Worm (Caenorhabditis elegans) whole organism, late embryonic: ENCODE measurements around the gene lgc-16.

Experiments
- C08G9.2 ChIP-seq: sonication (generic microtip); optimal IDR thresholded peaks from 2 replicates; lab custom pipeline; 2016; ENCODE audit warnings: mild to moderate bottlenecking, missing genetic modification characterization, moderate library complexity, missing compliant biosample characterization
- C38D4.7 ChIP-seq: fragments of 200-800 bp; sonication (Bioruptor generic); optimal IDR thresholded peaks from 2 replicates; lab custom pipeline; 2018; ENCODE audit warnings: mild to moderate bottlenecking, missing genetic modification characterization, moderate library complexity, missing compliant biosample characterization
- K02D7.2 ChIP-seq: sonication (generic microtip); optimal IDR thresholded peaks from 2 replicates; lab custom pipeline; 2017; ENCODE audit warnings: mild to moderate bottlenecking, missing genetic modification characterization, missing compliant biosample characterization
- K09A11.1 ChIP-seq: sonication (generic microtip); optimal IDR thresholded peaks from 2 replicates; lab custom pipeline; 2017; ENCODE audit warnings: antibody characterized with exemption, mild to moderate bottlenecking, missing genetic modification characterization, missing compliant biosample characterization; ENCODE audit not compliant: insufficient read depth
- T23F11.4 ChIP-seq: fragments of 200-800 bp; sonication (Bioruptor generic); optimal IDR thresholded peaks from 2 replicates; lab custom pipeline; 2018; ENCODE audit warnings: mild to moderate bottlenecking, missing genetic modification characterization, missing compliant biosample characterization
- ahr-1 ChIP-seq: sonication (generic microtip); optimal IDR thresholded peaks from 2 replicates; lab custom pipeline; 2016; ENCODE audit warnings: missing genetic modification characterization, missing compliant biosample characterization
- ceh-18 ChIP-seq: sonication (generic microtip); optimal IDR thresholded peaks from 2 replicates; lab custom pipeline; 2016; ENCODE audit warnings: missing genetic modification characterization, missing compliant biosample characterization
- ceh-19 ChIP-seq: fragments of 200-800 bp; sonication (Bioruptor generic); optimal IDR thresholded peaks from 2 replicates; lab custom pipeline; 2018; ENCODE audit warnings: mild to moderate bottlenecking, missing genetic modification characterization, missing compliant biosample characterization
- ceh-2 ChIP-seq: sonication (generic microtip); optimal IDR thresholded peaks from 2 replicates; lab custom pipeline; 2016; ENCODE audit warnings: missing genotype, missing genetic modification characterization, missing compliant biosample characterization
- ceh-22 ChIP-seq: sonication (generic microtip); optimal IDR thresholded peaks from 2 replicates; lab custom pipeline; 2017; ENCODE audit warnings: missing biosample characterization, missing genetic modification characterization
- ceh-31 ChIP-seq: sonication (generic microtip); optimal IDR thresholded peaks from 2 replicates; lab custom pipeline; 2016; ENCODE audit warnings: missing genetic modification characterization, missing compliant biosample characterization
- ceh-9 ChIP-seq: sonication (generic microtip); optimal IDR thresholded peaks from 2 replicates; lab custom pipeline; 2016; ENCODE audit warnings: mild to moderate bottlenecking, missing genetic modification characterization, inconsistent platforms, missing compliant biosample characterization
- dmd-4 ChIP-seq: sonication (generic microtip); optimal IDR thresholded peaks from 2 replicates; lab custom pipeline; 2016; ENCODE audit warnings: borderline replicate concordance, missing genetic modification characterization, missing compliant biosample characterization
- elt-2 ChIP-seq: sonication (generic microtip); optimal IDR thresholded peaks from 2 replicates; lab custom pipeline; 2016; ENCODE audit warnings: missing genetic modification reagents, missing genetic modification characterization, missing compliant biosample characterization
- elt-4 ChIP-seq: sonication (generic microtip); optimal IDR thresholded peaks from 2 replicates; lab custom pipeline; 2016; ENCODE audit warnings: missing genetic modification characterization, missing compliant biosample characterization
- ets-4 ChIP-seq: sonication (generic microtip); optimal IDR thresholded peaks from 2 replicates; lab custom pipeline; 2016; ENCODE audit warnings: missing genetic modification characterization, missing compliant biosample characterization
- eyg-1 ChIP-seq: sonication (generic microtip); optimal IDR thresholded peaks from 2 replicates; lab custom pipeline; 2016; ENCODE audit warnings: missing genotype, missing genetic modification characterization, missing compliant biosample characterization
- fax-1 ChIP-seq: sonication (generic microtip); optimal IDR thresholded peaks from 2 replicates; lab custom pipeline; 2016; ENCODE audit warnings: missing genotype, missing genetic modification characterization, missing compliant biosample characterization
- fkh-10 ChIP-seq: fragments of 150-350 bp; optimal IDR thresholded peaks from 2 replicates; lab custom pipeline; 2014; ENCODE audit warnings: missing biosample characterization, missing genetic modification reagents, missing genetic modification characterization
- gmeb-2 ChIP-seq: sonication (generic microtip); optimal IDR thresholded peaks from 2 replicates; lab custom pipeline; 2016; ENCODE audit warnings: missing genetic modification characterization, inconsistent platforms, missing compliant biosample characterization
- hlh-15 ChIP-seq: sonication (generic microtip); optimal IDR thresholded peaks from 2 replicates; lab custom pipeline; 2016; ENCODE audit warnings: missing genetic modification characterization, missing compliant biosample characterization
- hlh-30 ChIP-seq: sonication (generic microtip); optimal IDR thresholded peaks from 2 replicates; lab custom pipeline; 2017; ENCODE audit warnings: antibody characterized with exemption, missing genetic modification characterization, missing compliant biosample characterization; ENCODE audit not compliant: insufficient read depth
- hlh-6 ChIP-seq: sonication (generic microtip); optimal IDR thresholded peaks from 2 replicates; lab custom pipeline; 2016; ENCODE audit warnings: missing genotype, missing genetic modification characterization, missing compliant biosample characterization
- hlh-8 ChIP-seq: sonication (generic microtip); optimal IDR thresholded peaks from 2 replicates; lab custom pipeline; 2016; ENCODE audit warnings: missing genotype, missing genetic modification characterization, missing compliant biosample characterization
- madf-2 ChIP-seq: sonication (generic microtip); optimal IDR thresholded peaks from 2 replicates; lab custom pipeline; 2017; ENCODE audit warnings: missing genetic modification characterization, missing compliant biosample characterization
- nfya-1 ChIP-seq: sonication (generic microtip); optimal IDR thresholded peaks from 2 replicates; lab custom pipeline; 2017; ENCODE audit warnings: missing genetic modification characterization, mild to moderate bottlenecking, missing compliant biosample characterization, antibody characterized with exemption, moderate library complexity
- nhr-11 ChIP-seq: fragments of 150-350 bp; optimal IDR thresholded peaks from 2 replicates; lab custom pipeline; 2014; ENCODE audit warnings: missing biosample characterization, missing genetic modification characterization
- nhr-232 ChIP-seq: sonication (generic microtip); optimal IDR thresholded peaks from 2 replicates; lab custom pipeline; 2016; ENCODE audit warnings: missing genetic modification characterization, missing compliant biosample characterization
- npax-4 ChIP-seq: sonication (generic microtip); optimal IDR thresholded peaks from 2 replicates; lab custom pipeline; 2016; ENCODE audit warnings: missing genetic modification characterization, missing compliant biosample characterization
- odd-2 ChIP-seq: sonication (generic microtip); optimal IDR thresholded peaks from 2 replicates; lab custom pipeline; 2017; ENCODE audit warnings: antibody characterized with exemption, mild to moderate bottlenecking, missing genetic modification characterization, missing compliant biosample characterization
- pag-3 ChIP-seq: sonication (generic microtip); optimal IDR thresholded peaks from 2 replicates; lab custom pipeline; 2016; ENCODE audit warnings: missing compliant biosample characterization, missing genetic modification characterization, borderline replicate concordance
- pat-9 ChIP-seq: fragments of 200-800 bp; sonication (Bioruptor generic); optimal IDR thresholded peaks from 2 replicates; lab custom pipeline; 2018; ENCODE audit warnings: mild to moderate bottlenecking, missing genetic modification characterization, moderate library complexity, missing compliant biosample characterization
- pax-1 ChIP-seq: fragments of 150-350 bp; optimal IDR thresholded peaks from 2 replicates; lab custom pipeline; 2014; ENCODE audit warnings: missing biosample characterization, missing genetic modification characterization
- pqm-1 ChIP-seq: sonication (generic microtip); optimal IDR thresholded peaks from 2 replicates; lab custom pipeline; 2016; ENCODE audit warnings: missing genetic modification characterization, missing compliant biosample characterization
- pros-1 ChIP-seq: fragments of 150-350 bp; optimal IDR thresholded peaks from 2 replicates; lab custom pipeline; 2014; ENCODE audit warnings: missing biosample characterization, missing genetic modification reagents, missing genetic modification characterization
- rnt-1 ChIP-seq: sonication (generic microtip); optimal IDR thresholded peaks from 2 replicates; lab custom pipeline; 2016; ENCODE audit warnings: missing genetic modification characterization, missing compliant biosample characterization
- sox-4 ChIP-seq: sonication (generic microtip); optimal IDR thresholded peaks from 2 replicates; lab custom pipeline; 2017; ENCODE audit warnings: mild to moderate bottlenecking, missing genetic modification characterization, inconsistent platforms, missing compliant biosample characterization
- syd-9 ChIP-seq: sonication (generic microtip); optimal IDR thresholded peaks from 2 replicates; lab custom pipeline; 2016; ENCODE audit warnings: mild to moderate bottlenecking, missing genetic modification characterization, moderate library complexity, missing compliant biosample characterization
- ttx-3 ChIP-seq: sonication (generic microtip); optimal IDR thresholded peaks from 2 replicates; lab custom pipeline; 2016; ENCODE audit warnings: missing genetic modification reagents, missing genetic modification characterization, missing compliant biosample characterization
- unc-3 ChIP-seq, 2 experiments: fragments of 200-800 bp in 1 of 2; sonication (Bioruptor generic) in 1 of 2; sonication (generic microtip) in 1 of 2; conservative IDR thresholded peaks in 1 of 2; optimal IDR thresholded peaks in 1 of 2; 2 replicates each; pipeline versions ENCODE4 v1.3.6 to Lab custom; 2016 to 2022; ENCODE audit warnings: missing compliant biosample characterization in 2 of 2, missing genetic modification characterization in 2 of 2, missing genetic modification reagents in 1 of 2
- unc-55 ChIP-seq: sonication (generic microtip); optimal IDR thresholded peaks from 2 replicates; lab custom pipeline; 2017; ENCODE audit warnings: missing biosample characterization, missing genetic modification reagents, missing genetic modification characterization
- unc-86 ChIP-seq: sonication (generic microtip); optimal IDR thresholded peaks from 2 replicates; lab custom pipeline; 2016; ENCODE audit warnings: missing genetic modification characterization, missing compliant biosample characterization
- ztf-16 ChIP-seq: sonication (generic microtip); optimal IDR thresholded peaks from 2 replicates; lab custom pipeline; 2017; ENCODE audit warnings: missing genetic modification characterization, missing compliant biosample characterization

Gene lgc-16

DNA sequence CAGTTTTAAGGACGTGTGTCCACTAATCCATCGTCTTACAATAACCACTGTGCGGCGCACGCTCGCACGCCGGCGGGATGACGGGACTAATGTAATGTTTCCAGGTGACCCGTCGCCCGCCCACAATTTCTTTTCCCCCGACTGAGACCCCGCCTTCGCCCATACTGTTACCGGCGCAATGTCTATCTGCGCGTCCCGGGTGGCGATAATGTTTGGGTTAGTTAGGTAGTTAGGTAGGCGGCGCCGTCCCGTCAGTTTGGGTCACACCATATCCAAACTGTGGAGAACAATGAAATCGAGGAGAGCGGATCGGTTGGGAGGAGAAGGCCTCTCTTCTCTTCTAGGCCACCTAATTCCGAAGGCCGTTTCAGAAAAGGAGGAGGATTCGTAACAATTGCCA lies 32.1 kb upstream of the lgc-16 start (continued):
- TF ChIP-seq unc-3 (GFP tag; conservative IDR thresholded peaks at IDR 0.05; lab: Robert Waterston, UW) (no peak), unc-3 (tag; optimal IDR thresholded peaks at IDR 0.05; lab: Kevin White, UChicago) (no peak), fax-1 (no peak), nhr-232 (tag; lab: Kevin White, UChicago) (no peak), ceh-9 (no peak), elt-2 (tag; lab: Kevin White, UChicago) (no peak), T23F11.4 (GFP tag; lab: Kevin White, UChicago) (no peak), gmeb-2 (no peak), pros-1 (no peak), madf-2 (tag; lab: Kevin White, UChicago) (no peak), dmd-4 (no peak)

- TF ChIP-seq T23F11.4 (GFP tag; lab: Kevin White, UChicago) (no peak), ceh-18 (tag; lab: Kevin White, UChicago) (no peak), hlh-6 (tag; lab: Kevin White, UChicago) (no peak), unc-3 (GFP tag; conservative IDR thresholded peaks at IDR 0.05; lab: Robert Waterston, UW) (no peak), unc-3 (tag; optimal IDR thresholded peaks at IDR 0.05; lab: Kevin White, UChicago) (no peak), hlh-8 (tag; lab: Kevin White, UChicago) (no peak), sox-4 (tag; lab: Kevin White, UChicago) (no peak), ttx-3 (no peak), ceh-22 (tag; lab: Kevin White, UChicago) (no peak), hlh-30 (tag; lab: Kevin White, UChicago) (no peak), pqm-1 (no peak), ztf-16 (tag; lab: Kevin White, UChicago) (no peak), nfya-1 (tag; lab: Kevin White, UChicago) (no peak), odd-2 (no peak)
Observed at ce11 chrX:12092621-12093020, 25.8 kb upstream of the lgc-16 start.

- TF ChIP-seq hlh-15 (tag; lab: Kevin White, UChicago) (no peak), C08G9.2 (no peak), unc-55 (GFP tag; lab: Kevin White, UChicago) (no peak), ets-4 (no peak), pqm-1 (no peak), unc-86 (no peak), hlh-30 (tag; lab: Kevin White, UChicago) (no peak), ceh-31 (tag; lab: Kevin White, UChicago) (no peak), fkh-10 (GFP tag; lab: Kevin White, UChicago) (no peak), K02D7.2 (tag; lab: Kevin White, UChicago) (no peak)
Observed at ce11 chrX:12093043-12093442, 25.4 kb upstream of the lgc-16 start, which contains the start of gene W03G11.4. W03G11.4 (minus strand) TSS chrX:12093143.

DNA sequence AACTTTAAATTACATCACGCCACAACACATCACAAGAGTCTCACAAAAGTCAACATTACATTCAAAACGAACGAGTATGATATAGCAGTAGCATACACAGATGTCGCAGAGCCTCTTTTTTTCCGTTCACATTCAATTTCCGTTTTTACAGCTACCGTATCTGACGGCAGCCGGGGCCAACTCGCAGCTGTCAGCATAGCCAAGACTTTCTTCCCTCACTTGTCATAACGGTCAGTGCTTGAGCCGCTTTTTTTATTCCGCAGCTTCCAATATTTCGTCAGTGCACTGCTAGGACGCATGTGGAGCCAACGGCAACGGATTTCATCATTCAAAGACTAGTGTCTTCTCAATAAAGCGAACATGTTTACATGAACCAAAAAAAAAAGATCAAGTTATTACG lies 24.4 kb upstream of the lgc-16 start:
- TF ChIP-seq ceh-18 (tag; lab: Kevin White, UChicago) (no peak), rnt-1 (tag; lab: Kevin White, UChicago) (no peak), ceh-31 (tag; lab: Kevin White, UChicago) (no peak), syd-9 (tag; lab: Kevin White, UChicago) (no peak), pqm-1 (no peak), pros-1 (no peak), npax-4 (tag; lab: Kevin White, UChicago) (no peak), C38D4.7 (GFP tag; lab: Kevin White, UChicago) (no peak), hlh-15 (tag; lab: Kevin White, UChicago) (no peak), unc-55 (GFP tag; lab: Kevin White, UChicago) (no peak), ztf-16 (tag; lab: Kevin White, UChicago) (no peak)
- TF ChIP-seq, all 69 proteins: peak for 0

ce11 chrX:12095200-12095599 lies 23.2 kb upstream of the lgc-16 start:
- TF ChIP-seq pat-9 (tag; lab: Kevin White, UChicago) = no peak
- TF ChIP-seq unc-55 (GFP tag; lab: Kevin White, UChicago) = no peak
- no peak for TF ChIP-seq K02D7.2 (tag; lab: Kevin White, UChicago)
- no peak for TF ChIP-seq unc-86
- TF ChIP-seq ahr-1 (tag; lab: Kevin White, UChicago) = no peak
- no peak for TF ChIP-seq sox-4 (tag; lab: Kevin White, UChicago)
- no peak for TF ChIP-seq K09A11.1
- TF ChIP-seq syd-9 (tag; lab: Kevin White, UChicago) = no peak
- TF ChIP-seq ceh-2 (tag; lab: Kevin White, UChicago) = no peak
- TF ChIP-seq elt-4 = no peak
- TF ChIP-seq ceh-19 (GFP tag; lab: Kevin White, UChicago) = no peak
- no peak for TF ChIP-seq pag-3 (tag; lab: Kevin White, UChicago)
- no peak for TF ChIP-seq eyg-1 (tag; lab: Kevin White, UChicago)
- TF ChIP-seq nhr-11 (tag; lab: Kevin White, UChicago) = no peak
- TF ChIP-seq rnt-1 (tag; lab: Kevin White, UChicago) = no peak
- TF ChIP-seq pax-1 (tag; lab: Kevin White, UChicago) = no peak
